Worm (Caenorhabditis elegans): ENCODE data around the gene sri-26.
A peak's percentile ranks its signal among the peaks of the same experiment; 100 is the strongest.
"Not testable (repeated sequence)": the region's sequence is repeated elsewhere in the genome, so short reads cannot be mapped to it uniquely, and the experiment has no call there.

The sri-26 gene

ce11 chrV:15191971-15192370, 23.3 kb upstream of the sri-26 start:
- no peak for TF ChIP-seq mab-5 (tag; optimal IDR thresholded peaks at IDR 0.05)
- TF ChIP-seq Y55F3AM.14 (GFP tag; optimal IDR thresholded peaks at IDR 0.05): no peak
- no peak for TF ChIP-seq lin-39 (tag; optimal IDR thresholded peaks at IDR 0.05)
- no peak for TF ChIP-seq alr-1 (tag; optimal IDR thresholded peaks at IDR 0.05)
- no peak for TF ChIP-seq lsy-2 (tag; optimal IDR thresholded peaks at IDR 0.05)
- no peak for TF ChIP-seq C34F6.9 (tag; optimal IDR thresholded peaks at IDR 0.05)
- TF ChIP-seq nhr-21 (tag; optimal IDR thresholded peaks at IDR 0.05): no peak
- TF ChIP-seq R02D3.7 (tag; optimal IDR thresholded peaks at IDR 0.05): no peak

- TF ChIP-seq fos-1 (tag; optimal IDR thresholded peaks at IDR 0.05) (peak; percentile 76), crh-2 (tag; optimal IDR thresholded peaks at IDR 0.05) (peak; percentile 18), skn-1 (tag; optimal IDR thresholded peaks at IDR 0.05) (no peak)
Measured at ce11 chrV:15192377-15192776, 22.9 kb upstream of the sri-26 start, which contains the start of gene plc-2. Gene plc-2 (plus strand): TSS chrV:15192572.

DNA sequence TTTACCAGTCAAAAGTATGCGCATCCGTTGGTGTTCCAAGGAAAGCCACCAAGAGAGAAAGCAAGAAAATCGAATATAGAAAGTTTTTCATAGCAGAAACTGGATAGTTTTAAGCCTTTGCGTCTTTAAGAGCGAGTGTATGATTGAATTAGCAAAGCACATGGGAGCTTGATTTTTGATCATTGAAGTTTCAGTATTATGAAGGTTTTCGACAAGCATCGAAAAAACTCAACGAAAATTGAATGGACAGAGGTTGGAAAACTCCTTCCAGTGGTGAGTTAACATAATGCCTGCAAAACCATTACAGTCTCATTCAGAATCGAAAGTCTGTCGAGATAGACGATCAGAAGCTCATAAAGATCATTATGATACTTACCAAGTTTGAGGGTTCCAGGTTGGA, 21.4 kb upstream of the sri-26 start, which contains the start of gene Y75B12B.13:
Y75B12B.13 (minus strand) TSS at position 101 of the 400 bp plus-strand sequence.
- TF ChIP-seq nhr-237 (tag; optimal IDR thresholded peaks at IDR 0.05): no peak
- TF ChIP-seq mbf-1 (tag; optimal IDR thresholded peaks at IDR 0.05): no peak
- TF ChIP-seq C34F6.9 (tag; optimal IDR thresholded peaks at IDR 0.05): no peak
- no peak for TF ChIP-seq unc-62 (GFP tag; optimal IDR thresholded peaks at IDR 0.05)
- TF ChIP-seq aly-2 (tag; optimal IDR thresholded peaks at IDR 0.05): no peak
- no peak for TF ChIP-seq nhr-23 (tag; optimal IDR thresholded peaks at IDR 0.05)
- TF ChIP-seq F13H6.1 (tag; optimal IDR thresholded peaks at IDR 0.05): no peak

ce11 chrV:15197955-15198354, 17.3 kb upstream of the sri-26 start, which contains the start of gene srw-1:
Gene srw-1 (plus strand): TSS chrV:15198255.
- TF ChIP-seq ztf-4 (tag; optimal IDR thresholded peaks at IDR 0.05) (no peak), elt-1 (tag; optimal IDR thresholded peaks at IDR 0.05) (no peak), lin-13 (GFP tag; optimal IDR thresholded peaks at IDR 0.05) (no peak), lin-11 (tag; optimal IDR thresholded peaks at IDR 0.05) (no peak), nhr-237 (tag; optimal IDR thresholded peaks at IDR 0.05) (no peak), crh-2 (tag; optimal IDR thresholded peaks at IDR 0.05) (no peak), ceh-16 (tag; optimal IDR thresholded peaks at IDR 0.05) (no peak), gmeb-1 (tag; optimal IDR thresholded peaks at IDR 0.05) (no peak)

DNA sequence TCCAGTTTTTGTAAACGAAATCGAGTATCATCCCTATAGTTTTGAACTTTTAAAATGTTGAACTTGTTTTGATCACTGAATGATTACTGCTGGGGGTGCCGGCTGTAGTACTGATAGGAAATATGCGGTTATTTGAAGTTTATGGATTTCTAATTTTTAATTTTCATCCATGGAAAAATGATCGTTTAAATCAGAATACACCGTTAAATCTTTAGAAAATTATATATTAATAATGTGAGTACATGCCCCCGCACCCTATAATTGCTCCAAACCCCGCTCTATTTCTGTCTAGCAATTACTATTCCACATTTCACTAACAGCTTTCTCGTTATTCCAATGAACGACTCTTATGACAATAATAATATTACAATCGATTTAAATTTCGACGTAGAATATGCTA, 15.5 kb upstream of the sri-26 start, which contains the start of gene Y75B12B.10:
Y75B12B.10 (plus strand) TSS at position 301 of the 400 bp plus-strand sequence.
- no peak for TF ChIP-seq R02D3.7 (tag; optimal IDR thresholded peaks at IDR 0.05)
- TF ChIP-seq lin-13 (GFP tag; optimal IDR thresholded peaks at IDR 0.05): no peak
- TF ChIP-seq elt-1 (tag; optimal IDR thresholded peaks at IDR 0.05): no peak
- no peak for TF ChIP-seq nhr-10 (tag; optimal IDR thresholded peaks at IDR 0.05)
- TF ChIP-seq blmp-1 (tag; optimal IDR thresholded peaks at IDR 0.05; ENCODE audit: insufficient read depth): no peak
- TF ChIP-seq peb-1 (tag; optimal IDR thresholded peaks at IDR 0.05): no peak

- TF ChIP-seq lin-13 (GFP tag; optimal IDR thresholded peaks at IDR 0.05); nhr-12 (tag; optimal IDR thresholded peaks at IDR 0.05); fos-1 (tag; optimal IDR thresholded peaks at IDR 0.05): not testable (repeated sequence)
Measured at ce11 chrV:15207681-15208080, 7.6 kb upstream of the sri-26 start, which contains the start of gene C41G6.12. Gene C41G6.12 (minus strand): TSS chrV:15207781.

- TF ChIP-seq crh-2, F13H6.1, ztf-11 (tag; optimal IDR thresholded peaks at IDR 0.05): not testable (repeated sequence)
Measured at ce11 chrV:15211869-15212268, 3.4 kb upstream of the sri-26 start, which contains the start of gene sri-24. Gene sri-24 (plus strand): TSS chrV:15212169.

DNA sequence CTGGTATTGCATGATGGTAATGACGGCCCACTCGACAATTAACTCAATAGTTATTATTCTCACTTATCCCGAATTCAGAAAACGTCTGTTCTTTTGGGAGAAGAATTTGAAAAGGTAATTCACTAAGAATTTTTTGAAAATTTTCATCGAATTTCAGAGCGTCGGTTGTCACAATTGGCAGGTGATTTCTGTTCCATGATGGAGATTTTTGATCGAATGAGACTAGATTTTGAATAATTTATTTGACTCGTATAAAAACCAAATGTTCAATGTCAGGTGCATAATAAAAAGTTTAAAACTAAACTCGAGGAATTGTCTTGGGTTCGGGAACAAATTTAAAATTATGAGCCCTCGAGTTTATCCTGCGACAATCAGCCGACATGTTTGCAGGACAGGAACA, 1.4 kb downstream of the sri-26 start, which contains the start of gene sri-25:
sri-25 (plus strand) TSS at position 301 of the 400 bp plus-strand sequence.
- TF ChIP-seq nhr-129 (tag; optimal IDR thresholded peaks at IDR 0.05) (no peak), egl-27 (tag; optimal IDR thresholded peaks at IDR 0.05) (no peak), unc-62 (GFP tag; optimal IDR thresholded peaks at IDR 0.05) (no peak), ceh-82 (tag; optimal IDR thresholded peaks at IDR 0.05) (no peak), ztf-11 (tag; optimal IDR thresholded peaks at IDR 0.05) (no peak), lin-39 (tag; optimal IDR thresholded peaks at IDR 0.05) (no peak), alr-1 (tag; optimal IDR thresholded peaks at IDR 0.05) (no peak), ztf-1 (GFP tag; conservative IDR thresholded peaks at IDR 0.05) (no peak), skn-1 (tag; optimal IDR thresholded peaks at IDR 0.05) (no peak), F13H6.1 (tag; optimal IDR thresholded peaks at IDR 0.05) (no peak), blmp-1 (tag; optimal IDR thresholded peaks at IDR 0.05; ENCODE audit: insufficient read depth) (no peak), ceh-16 (tag; optimal IDR thresholded peaks at IDR 0.05) (no peak), unc-55 (GFP tag; optimal IDR thresholded peaks at IDR 0.05) (no peak), ztf-4 (tag; optimal IDR thresholded peaks at IDR 0.05) (no peak), nhr-23 (tag; optimal IDR thresholded peaks at IDR 0.05) (no peak), ama-1 (optimal IDR thresholded peaks at IDR 0.05) (no peak), aly-2 (tag; optimal IDR thresholded peaks at IDR 0.05) (no peak)
